Worm (Caenorhabditis elegans) whole organism, late embryonic: ENCODE data around the gene F22E5.1.
"Not testable (repeated sequence)": the region's sequence is repeated elsewhere in the genome, so short reads cannot be mapped to it uniquely, and the experiment has no call there.

ENCODE experiments used
- C38D4.7 ChIP-seq: fragments of 200-800 bp; sonication (Bioruptor generic); optimal IDR thresholded peaks from 2 replicates; lab custom pipeline; 2018; ENCODE audit warnings: mild to moderate bottlenecking, missing genetic modification characterization, moderate library complexity, missing compliant biosample characterization
- K02D7.2 ChIP-seq: sonication (generic microtip); optimal IDR thresholded peaks from 2 replicates; lab custom pipeline; 2017; ENCODE audit warnings: mild to moderate bottlenecking, missing genetic modification characterization, missing compliant biosample characterization
- ahr-1 ChIP-seq: sonication (generic microtip); optimal IDR thresholded peaks from 2 replicates; lab custom pipeline; 2016; ENCODE audit warnings: missing genetic modification characterization, missing compliant biosample characterization
- ceh-14 ChIP-seq: sonication (generic microtip); optimal IDR thresholded peaks from 2 replicates; lab custom pipeline; 2016; ENCODE audit warnings: missing genotype, missing genetic modification characterization, missing compliant biosample characterization
- ceh-18 ChIP-seq: sonication (generic microtip); optimal IDR thresholded peaks from 2 replicates; lab custom pipeline; 2016; ENCODE audit warnings: missing genetic modification characterization, missing compliant biosample characterization
- ceh-24 ChIP-seq: sonication (generic microtip); optimal IDR thresholded peaks from 2 replicates; lab custom pipeline; 2016; ENCODE audit warnings: mild to moderate bottlenecking, missing genetic modification characterization, missing compliant biosample characterization
- ceh-31 ChIP-seq: sonication (generic microtip); optimal IDR thresholded peaks from 2 replicates; lab custom pipeline; 2016; ENCODE audit warnings: missing genetic modification characterization, missing compliant biosample characterization
- ceh-34 ChIP-seq: sonication (generic microtip); optimal IDR thresholded peaks from 2 replicates; lab custom pipeline; 2016; ENCODE audit warnings: mild to moderate bottlenecking, missing genetic modification characterization, missing compliant biosample characterization
- ceh-45 ChIP-seq: fragments of 200-800 bp; sonication (Bioruptor generic); IDR thresholded peaks from 2 replicates; pipeline ENCODE4 v1.3.6; 2022; ENCODE audit warnings: missing genetic modification reagents, missing genetic modification characterization, missing compliant biosample characterization
- ceh-6 ChIP-seq: fragments of 200-800 bp; sonication (Bioruptor generic); optimal IDR thresholded peaks from 2 replicates; lab custom pipeline; 2018; ENCODE audit warnings: mild to moderate bottlenecking, missing genetic modification characterization, missing compliant biosample characterization
- dve-1 ChIP-seq: sonication (generic microtip); optimal IDR thresholded peaks from 2 replicates; lab custom pipeline; 2017; ENCODE audit warnings: antibody characterized with exemption, mild to moderate bottlenecking, missing genetic modification characterization, missing compliant biosample characterization
- elt-2 ChIP-seq: sonication (generic microtip); optimal IDR thresholded peaks from 2 replicates; lab custom pipeline; 2016; ENCODE audit warnings: missing genetic modification reagents, missing genetic modification characterization, missing compliant biosample characterization
- ets-4 ChIP-seq: sonication (generic microtip); optimal IDR thresholded peaks from 2 replicates; lab custom pipeline; 2016; ENCODE audit warnings: missing genetic modification characterization, missing compliant biosample characterization
- fax-1 ChIP-seq: sonication (generic microtip); optimal IDR thresholded peaks from 2 replicates; lab custom pipeline; 2016; ENCODE audit warnings: missing genotype, missing genetic modification characterization, missing compliant biosample characterization
- hlh-15 ChIP-seq: sonication (generic microtip); optimal IDR thresholded peaks from 2 replicates; lab custom pipeline; 2016; ENCODE audit warnings: missing genetic modification characterization, missing compliant biosample characterization
- hlh-8 ChIP-seq: sonication (generic microtip); optimal IDR thresholded peaks from 2 replicates; lab custom pipeline; 2016; ENCODE audit warnings: missing genotype, missing genetic modification characterization, missing compliant biosample characterization
- madf-2 ChIP-seq: sonication (generic microtip); optimal IDR thresholded peaks from 2 replicates; lab custom pipeline; 2017; ENCODE audit warnings: missing genetic modification characterization, missing compliant biosample characterization
- mec-3 ChIP-seq: sonication (generic microtip); optimal IDR thresholded peaks from 2 replicates; lab custom pipeline; 2016; ENCODE audit warnings: borderline replicate concordance, missing genetic modification characterization, missing compliant biosample characterization
- nfya-1 ChIP-seq: sonication (generic microtip); optimal IDR thresholded peaks from 2 replicates; lab custom pipeline; 2017; ENCODE audit warnings: missing genetic modification characterization, mild to moderate bottlenecking, missing compliant biosample characterization, antibody characterized with exemption, moderate library complexity
- nhr-232 ChIP-seq: sonication (generic microtip); optimal IDR thresholded peaks from 2 replicates; lab custom pipeline; 2016; ENCODE audit warnings: missing genetic modification characterization, missing compliant biosample characterization
- npax-4 ChIP-seq: sonication (generic microtip); optimal IDR thresholded peaks from 2 replicates; lab custom pipeline; 2016; ENCODE audit warnings: missing genetic modification characterization, missing compliant biosample characterization
- odd-2 ChIP-seq: sonication (generic microtip); optimal IDR thresholded peaks from 2 replicates; lab custom pipeline; 2017; ENCODE audit warnings: antibody characterized with exemption, mild to moderate bottlenecking, missing genetic modification characterization, missing compliant biosample characterization
- pat-9 ChIP-seq: fragments of 200-800 bp; sonication (Bioruptor generic); optimal IDR thresholded peaks from 2 replicates; lab custom pipeline; 2018; ENCODE audit warnings: mild to moderate bottlenecking, missing genetic modification characterization, moderate library complexity, missing compliant biosample characterization
- pax-1 ChIP-seq: fragments of 150-350 bp; optimal IDR thresholded peaks from 2 replicates; lab custom pipeline; 2014; ENCODE audit warnings: missing biosample characterization, missing genetic modification characterization
- ref-2 ChIP-seq: sonication (generic microtip); optimal IDR thresholded peaks from 2 replicates; lab custom pipeline; 2016; ENCODE audit warnings: missing genetic modification characterization, missing compliant biosample characterization
- sdc-2 ChIP-seq: sonication (generic microtip); optimal IDR thresholded peaks from 2 replicates; lab custom pipeline; 2016; ENCODE audit warnings: missing genotype, missing genetic modification characterization, missing compliant biosample characterization
- sox-2 ChIP-seq: fragments of 200-800 bp; sonication (Bioruptor generic); IDR thresholded peaks from 2 replicates; pipeline ENCODE4 v1.3.6; 2022; ENCODE audit warnings: missing genetic modification reagents, missing genetic modification characterization, missing compliant biosample characterization
- syd-9 ChIP-seq: sonication (generic microtip); optimal IDR thresholded peaks from 2 replicates; lab custom pipeline; 2016; ENCODE audit warnings: mild to moderate bottlenecking, missing genetic modification characterization, moderate library complexity, missing compliant biosample characterization
- tbx-2 ChIP-seq: sonication (generic microtip); optimal IDR thresholded peaks from 2 replicates; lab custom pipeline; 2016; ENCODE audit warnings: missing genetic modification characterization, missing compliant biosample characterization
- tbx-7 ChIP-seq: sonication (generic microtip); optimal IDR thresholded peaks from 2 replicates; lab custom pipeline; 2016; ENCODE audit warnings: missing genotype, missing genetic modification characterization, missing compliant biosample characterization
- ttx-3 ChIP-seq: sonication (generic microtip); optimal IDR thresholded peaks from 2 replicates; lab custom pipeline; 2016; ENCODE audit warnings: missing genetic modification reagents, missing genetic modification characterization, missing compliant biosample characterization
- unc-42 ChIP-seq: sonication (generic microtip); optimal IDR thresholded peaks from 2 replicates; lab custom pipeline; 2016; ENCODE audit warnings: missing genotype, missing genetic modification characterization, missing compliant biosample characterization
- unc-86 ChIP-seq: sonication (generic microtip); optimal IDR thresholded peaks from 2 replicates; lab custom pipeline; 2016; ENCODE audit warnings: missing genetic modification characterization, missing compliant biosample characterization

The F22E5.1 gene

DNA sequence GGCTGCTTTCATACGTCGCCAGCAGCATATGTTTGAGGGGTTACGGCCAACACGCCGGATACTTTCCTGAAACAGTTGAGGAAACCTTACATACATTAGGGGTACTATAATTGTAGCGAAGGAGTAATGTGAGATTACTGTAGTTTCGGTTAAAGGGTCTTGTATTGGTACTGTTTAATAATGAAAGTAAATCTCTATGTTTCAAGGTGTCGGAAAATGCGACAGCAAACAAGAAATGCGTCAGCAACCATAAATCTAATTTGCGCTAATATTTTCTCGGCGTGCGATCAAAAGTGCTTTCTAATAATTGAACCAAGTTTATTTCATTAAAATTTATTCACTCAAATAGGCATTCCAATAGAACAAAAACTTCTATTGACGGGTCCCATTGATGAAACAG, 1.3 kb upstream of the F22E5.1 start, which contains the start of gene sri-57:
Gene sri-57, minus strand, starts transcription at position 101 of the 400 bp plus-strand sequence.
- not testable (repeated sequence) for TF ChIP-seq hlh-15, ceh-31, tbx-7 (tag; lab: Kevin White, UChicago)

ce11 chrII:2677534-2678168, 4.1 kb downstream of the F22E5.1 start, which contains the start of gene F22E5.17:
Gene F22E5.17 (plus strand): TSS chrII:2678041.
- TF ChIP-seq ceh-31 (tag; lab: Kevin White, UChicago) (no peak), elt-2 (peak; percentile 84)

DNA sequence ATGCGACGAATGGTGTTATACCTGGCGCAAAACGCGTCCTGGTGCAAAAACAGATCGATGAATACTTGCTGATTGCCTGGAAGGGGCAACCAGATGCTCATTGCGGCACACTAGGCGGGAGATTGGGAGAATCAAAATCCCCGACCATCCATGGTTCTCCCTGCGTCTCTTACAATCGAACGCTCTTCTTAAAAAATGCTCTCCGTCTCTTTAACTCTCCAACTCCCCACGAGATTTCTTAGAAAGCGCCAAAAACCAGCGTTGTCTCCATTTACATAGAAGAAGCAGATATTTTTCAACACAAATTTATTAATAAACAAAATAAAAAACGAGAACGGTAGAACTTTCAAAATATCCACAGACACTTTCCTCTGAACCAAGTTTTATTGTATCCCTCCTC, 7.5 kb downstream of the F22E5.1 start, which contains the start of gene F34D6.1:
Gene F34D6.1, minus strand, starts transcription at position 101 of the 400 bp plus-strand sequence.
- no peak for TF ChIP-seq odd-2 (tag; lab: Kevin White, UChicago)

DNA sequence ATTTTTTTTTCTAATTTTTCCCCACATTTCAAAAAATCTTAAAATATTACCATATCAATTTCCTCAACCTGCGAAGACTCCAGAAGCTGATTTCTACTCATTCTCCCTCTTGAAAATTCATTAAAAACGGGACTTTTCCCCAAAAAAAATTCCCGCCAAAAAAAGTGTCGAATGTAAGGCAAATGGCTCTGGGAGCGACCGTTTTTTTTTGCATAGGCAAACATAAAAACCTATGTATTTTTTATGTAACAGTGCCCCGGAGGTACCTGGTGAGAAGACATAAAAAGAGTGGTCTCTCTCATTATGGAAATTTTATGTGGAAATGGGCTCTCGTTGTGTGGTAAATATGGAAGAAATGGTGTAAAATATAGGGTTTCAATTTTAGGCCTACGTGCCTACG, 10.6 kb downstream of the F22E5.1 start, which contains the start of gene ceh-87:
Gene ceh-87, minus strand, starts transcription at position 101 of the 400 bp plus-strand sequence.
- TF ChIP-seq ets-4 (tag; lab: Kevin White, UChicago) (no peak), ttx-3 (tag; lab: Kevin White, UChicago) (no peak), ahr-1 (tag; lab: Kevin White, UChicago) (no peak), dve-1 (tag; lab: Kevin White, UChicago) (no peak), ceh-6 (GFP tag; lab: Kevin White, UChicago) (no peak), syd-9 (tag; lab: Kevin White, UChicago) (no peak), pat-9 (tag; lab: Kevin White, UChicago) (no peak), pax-1 (tag; lab: Kevin White, UChicago) (no peak), ceh-18 (tag; lab: Kevin White, UChicago) (no peak), ceh-24 (tag; lab: Kevin White, UChicago) (no peak), unc-42 (no peak), ceh-45 (GFP tag; lab: Robert Waterston, UW) (no peak), madf-2 (tag; lab: Kevin White, UChicago) (no peak), hlh-8 (tag; lab: Kevin White, UChicago) (no peak), nfya-1 (tag; lab: Kevin White, UChicago) (no peak), tbx-2 (no peak), K02D7.2 (tag; lab: Kevin White, UChicago) (no peak), sdc-2 (tag; lab: Kevin White, UChicago) (no peak)

DNA sequence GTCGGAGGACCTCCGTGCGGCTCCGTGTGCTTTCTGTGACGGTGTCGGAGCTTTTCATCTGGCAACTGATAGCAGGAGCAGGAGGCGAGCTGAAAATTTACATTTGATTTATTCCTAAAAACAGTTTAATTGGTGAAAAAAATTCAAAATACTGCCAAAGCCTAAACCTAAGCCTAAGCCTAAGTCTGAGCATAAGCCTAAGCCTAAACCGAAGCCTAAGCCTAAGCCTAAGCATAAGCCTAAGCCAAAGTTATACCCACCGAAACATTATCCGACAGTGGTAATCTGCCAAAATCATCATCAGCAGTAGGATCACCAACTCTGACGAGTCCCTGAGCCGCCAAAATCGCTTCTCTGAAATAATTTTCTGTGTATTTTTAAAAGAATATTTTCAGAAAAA, 11.2 kb downstream of the F22E5.1 start:
- TF ChIP-seq elt-2 (no peak), sdc-2 (tag; lab: Kevin White, UChicago) (no peak), ref-2 (tag; lab: Kevin White, UChicago) (no peak), ttx-3 (tag; lab: Kevin White, UChicago) (no peak), ceh-34 (tag; lab: Kevin White, UChicago) (no peak), npax-4 (no peak), dve-1 (tag; lab: Kevin White, UChicago) (no peak), sox-2 (GFP tag; lab: Robert Waterston, UW) (no peak), ceh-14 (tag; lab: Kevin White, UChicago) (no peak), C38D4.7 (no peak), fax-1 (no peak), hlh-15 (tag; lab: Kevin White, UChicago) (no peak), hlh-8 (tag; lab: Kevin White, UChicago) (no peak), mec-3 (tag; lab: Kevin White, UChicago) (no peak), nfya-1 (tag; lab: Kevin White, UChicago) (no peak), odd-2 (tag; lab: Kevin White, UChicago) (no peak), pax-1 (tag; lab: Kevin White, UChicago) (no peak), unc-86 (tag; lab: Kevin White, UChicago) (no peak), nhr-232 (tag; lab: Kevin White, UChicago) (no peak)
- TF ChIP-seq, all 69 proteins: peak for 0
